Fruit fly (Drosophila melanogaster) whole organism, adult: Measurements from ENCODE around the gene CG34393.

Experiments used
- CG12768 ChIP-seq: fragments of 200-800 bp; sonication (Bioruptor generic); optimal IDR thresholded peaks from 2 replicates; lab custom pipeline; 2017; ENCODE audit warnings: missing biosample characterization, missing genetic modification characterization, mild to moderate bottlenecking, moderate library complexity, missing genetic modification reagents
- CG33017 ChIP-seq: fragments of 200-800 bp; sonication (Bioruptor generic); optimal IDR thresholded peaks from 2 replicates; lab custom pipeline; 2018; ENCODE audit warnings: missing biosample characterization, mild to moderate bottlenecking, missing genetic modification characterization, moderate library complexity
- CG5204 ChIP-seq: fragments of 200-800 bp; sonication (Bioruptor generic); optimal IDR thresholded peaks from 2 replicates; lab custom pipeline; 2016; ENCODE audit warnings: missing biosample characterization, missing genetic modification characterization
- CG7101 ChIP-seq: fragments of 200-800 bp; sonication (Bioruptor generic); optimal IDR thresholded peaks from 2 replicates; lab custom pipeline; 2018; ENCODE audit warnings: missing biosample characterization, mild to moderate bottlenecking, missing genetic modification characterization, moderate library complexity
- Clk ChIP-seq: fragments of 200-800 bp; sonication (Bioruptor generic); optimal IDR thresholded peaks from 2 replicates; lab custom pipeline; 2017; ENCODE audit warnings: missing biosample characterization, missing genetic modification characterization
- Hr96 ChIP-seq: fragments of 200-800 bp; sonication (Bioruptor generic); optimal IDR thresholded peaks from 2 replicates; lab custom pipeline; 2016; ENCODE audit warnings: missing biosample characterization, missing genetic modification characterization
- cnc ChIP-seq, 2 experiments: fragments of >200 bp; optimal IDR thresholded peaks; 2 replicates each; lab custom pipeline; 2017
- kay ChIP-seq: fragments of 200-800 bp; sonication (Bioruptor generic); peaks from one replicate; lab custom pipeline; 2016; ENCODE audit warnings: missing biosample characterization, missing genetic modification characterization, borderline replicate concordance
- ovo ChIP-seq: fragments of 200-800 bp; sonication (Bioruptor generic); optimal IDR thresholded peaks from 2 replicates; lab custom pipeline; 2016; ENCODE audit warnings: missing biosample characterization, missing genetic modification characterization
- pad ChIP-seq: fragments of 200-800 bp; sonication (Bioruptor generic); optimal IDR thresholded peaks from 3 replicates; lab custom pipeline; 2017; ENCODE audit warnings: missing biosample characterization, missing genetic modification characterization, mild to moderate bottlenecking, moderate library complexity, missing genetic modification reagents

DNA sequence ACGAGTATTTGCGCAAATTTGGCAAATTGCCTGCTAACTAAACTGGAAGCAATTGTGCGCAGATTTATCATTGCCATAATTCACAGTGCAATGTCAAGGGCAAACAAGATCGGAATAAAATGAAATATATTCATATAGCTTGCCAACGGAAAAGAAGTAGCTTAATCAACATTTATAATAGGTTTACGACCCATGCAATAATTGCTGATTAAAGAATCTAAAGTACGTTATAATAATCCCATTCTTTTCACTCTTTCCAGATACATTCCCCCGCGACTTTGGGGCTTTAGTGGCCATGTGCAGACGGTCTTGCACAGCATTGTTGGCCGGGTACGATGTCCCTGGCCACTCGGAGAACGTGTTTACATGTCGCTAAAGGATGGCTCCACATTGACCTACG is 33.6 kb downstream of the CG34393 start:
- no peak for TF ChIP-seq CG7101 (tag; lab: Kevin White, UChicago)
- TF ChIP-seq CG5204 (GFP tag; lab: Kevin White, UChicago), result no peak
- no peak for TF ChIP-seq pad (GFP tag; lab: Kevin White, UChicago)
- no peak for TF ChIP-seq ovo (GFP tag; lab: Kevin White, UChicago)
- no peak for TF ChIP-seq Hr96
- TF ChIP-seq Clk (GFP tag; lab: Kevin White, UChicago), result no peak
- TF ChIP-seq kay (GFP tag; lab: Kevin White, UChicago), result no peak
- TF ChIP-seq CG12768 (GFP tag; lab: Kevin White, UChicago), result no peak
- no peak for TF ChIP-seq CG33017 (tag; lab: Kevin White, UChicago)
- TF ChIP-seq cnc (optimal IDR thresholded peaks at IDR 0.05; lab: Kevin White, UChicago), result no peak
